Fruit fly (Drosophila melanogaster) whole organism, embryonic: ENCODE data around the gene Prx4.

Source experiments
- Aef1 ChIP-seq: fragments of 200-800 bp; sonication (Bioruptor generic); IDR thresholded peaks from 3 replicates; pipeline ENCODE4 v1.3.6; 2022; ENCODE audit warnings: missing biosample characterization, missing genetic modification characterization
- BEAF-32 ChIP-seq: fragments of 200-800 bp; sonication (Bioruptor generic); optimal IDR thresholded peaks from 3 replicates; lab custom pipeline; 2017; ENCODE audit warnings: missing biosample characterization, missing genetic modification characterization, mild to moderate bottlenecking, moderate library complexity, missing genetic modification reagents
- CG10147 ChIP-seq: fragments of 200-800 bp; sonication (Bioruptor generic); optimal IDR thresholded peaks from 2 replicates; lab custom pipeline; 2019; ENCODE audit warnings: missing biosample characterization, mild to moderate bottlenecking, missing genetic modification characterization, moderate library complexity
- CG1024 ChIP-seq: fragments of 200-800 bp; sonication (Bioruptor generic); IDR thresholded peaks from 2 replicates; pipeline ENCODE4 v1.3.6; 2022; ENCODE audit warnings: missing biosample characterization, missing genetic modification characterization
- CG10267 ChIP-seq: fragments of 200-800 bp; sonication (Bioruptor generic); optimal IDR thresholded peaks from 2 replicates; lab custom pipeline; 2018; ENCODE audit warnings: missing biosample characterization, mild to moderate bottlenecking, missing genetic modification characterization, moderate library complexity
- CG10959 ChIP-seq: fragments of 200-800 bp; sonication (Bioruptor generic); IDR thresholded peaks from 2 replicates; pipeline ENCODE4 v1.3.6; 2022; ENCODE audit warnings: missing biosample characterization, missing genetic modification characterization
- CG10979 ChIP-seq: fragments of 200-800 bp; sonication (Bioruptor generic); optimal IDR thresholded peaks from 2 replicates; lab custom pipeline; 2018; ENCODE audit warnings: missing biosample characterization, mild to moderate bottlenecking, missing genetic modification characterization, moderate library complexity
- CG11398 ChIP-seq: fragments of 200-800 bp; sonication (Bioruptor generic); optimal IDR thresholded peaks from 2 replicates; lab custom pipeline; 2016; ENCODE audit warnings: missing biosample characterization, missing genetic modification characterization
- CG11456 ChIP-seq: fragments of 200-800 bp; sonication (Bioruptor generic); IDR thresholded peaks from 3 replicates; pipeline ENCODE4 v1.3.6; 2022; ENCODE audit warnings: missing biosample characterization, missing genetic modification characterization
- CG11504 ChIP-seq: fragments of 200-800 bp; sonication (Bioruptor generic); optimal IDR thresholded peaks from 3 replicates; lab custom pipeline; 2019; ENCODE audit warnings: missing biosample characterization, mild to moderate bottlenecking, missing genetic modification characterization, moderate library complexity
- CG11723 ChIP-seq: fragments of 200-800 bp; sonication (Bioruptor generic); optimal IDR thresholded peaks from 2 replicates; lab custom pipeline; 2017; ENCODE audit warnings: missing biosample characterization, mild to moderate bottlenecking, missing genetic modification characterization
- CG12071 ChIP-seq: fragments of 200-800 bp; sonication (Bioruptor generic); optimal IDR thresholded peaks from 3 replicates; lab custom pipeline; 2018; ENCODE audit warnings: missing biosample characterization, mild to moderate bottlenecking, missing genetic modification characterization
- CG12155 ChIP-seq: fragments of 200-800 bp; sonication (Bioruptor generic); optimal IDR thresholded peaks from 3 replicates; lab custom pipeline; 2016; ENCODE audit warnings: missing biosample characterization, missing genetic modification characterization
- CG15696 ChIP-seq: fragments of 200-800 bp; sonication (Bioruptor generic); optimal IDR thresholded peaks from 2 replicates; lab custom pipeline; 2019; ENCODE audit warnings: missing biosample characterization, mild to moderate bottlenecking, missing genetic modification characterization, moderate library complexity
- CG17802 ChIP-seq: fragments of 200-800 bp; sonication (Bioruptor generic); optimal IDR thresholded peaks from 2 replicates; lab custom pipeline; 2018; ENCODE audit warnings: missing biosample characterization, mild to moderate bottlenecking, missing genetic modification characterization, moderate library complexity
- CG18476 ChIP-seq: fragments of 200-800 bp; sonication (Bioruptor generic); optimal IDR thresholded peaks from 2 replicates; lab custom pipeline; 2016; ENCODE audit warnings: missing biosample characterization, mild to moderate bottlenecking, missing genetic modification characterization
- CG2199 ChIP-seq: fragments of 200-800 bp; sonication (Bioruptor generic); IDR thresholded peaks from 3 replicates; pipeline ENCODE4 v1.3.6; 2022; ENCODE audit warnings: missing biosample characterization, missing genetic modification characterization
- CG2202 ChIP-seq: fragments of 200-800 bp; sonication (Bioruptor generic); optimal IDR thresholded peaks from 2 replicates; lab custom pipeline; 2018; ENCODE audit warnings: missing biosample characterization, mild to moderate bottlenecking, missing genetic modification characterization
- CG2678 ChIP-seq: fragments of 200-800 bp; sonication (Bioruptor generic); optimal IDR thresholded peaks from 3 replicates; lab custom pipeline; 2019; ENCODE audit warnings: missing biosample characterization, mild to moderate bottlenecking, missing genetic modification characterization, moderate library complexity
- CG3847 ChIP-seq: fragments of 200-800 bp; sonication (Bioruptor generic); IDR thresholded peaks from 2 replicates; pipeline ENCODE4 v1.3.6; 2022; ENCODE audit warnings: missing biosample characterization, missing genetic modification characterization
- CG4707 ChIP-seq: fragments of 200-800 bp; sonication (Bioruptor generic); optimal IDR thresholded peaks from 2 replicates; lab custom pipeline; 2018; ENCODE audit warnings: missing biosample characterization, mild to moderate bottlenecking, missing genetic modification characterization, moderate library complexity
- CG4730 ChIP-seq: fragments of 200-800 bp; sonication (Bioruptor generic); IDR thresholded peaks from 2 replicates; pipeline ENCODE4 v1.3.6; 2022; ENCODE audit warnings: missing biosample characterization, missing genetic modification characterization
- CG6654 ChIP-seq: fragments of 200-800 bp; sonication (Bioruptor generic); optimal IDR thresholded peaks from 2 replicates; lab custom pipeline; 2017; ENCODE audit warnings: missing biosample characterization, mild to moderate bottlenecking, missing genetic modification characterization
- CG7372 ChIP-seq: fragments of 200-800 bp; sonication (Bioruptor generic); IDR thresholded peaks from 2 replicates; pipeline ENCODE4 v1.3.6; 2022; ENCODE audit warnings: missing biosample characterization, missing genetic modification characterization
- CG7987 ChIP-seq: fragments of 200-800 bp; sonication (Bioruptor generic); optimal IDR thresholded peaks from 2 replicates; lab custom pipeline; 2018; ENCODE audit warnings: missing biosample characterization, mild to moderate bottlenecking, missing genetic modification characterization, moderate library complexity
- CG8944 ChIP-seq: fragments of 200-800 bp; sonication (Bioruptor generic); optimal IDR thresholded peaks from 3 replicates; lab custom pipeline; 2016; ENCODE audit warnings: missing biosample characterization, missing genetic modification characterization
- CHES-1-like ChIP-seq: fragments of 200-800 bp; sonication (Bioruptor generic); optimal IDR thresholded peaks from 2 replicates; lab custom pipeline; 2016; ENCODE audit warnings: missing biosample characterization, missing genetic modification characterization
- Dfd ChIP-seq, 2 experiments: fragments of >200 bp; optimal IDR thresholded peaks; 2 replicates each; lab custom pipeline; 2017; ENCODE audit warnings: missing biosample characterization in 2 of 2, missing genetic modification characterization in 2 of 2
- Pdp1 ChIP-seq, 2 experiments: fragments of 200-800 bp; sonication (Bioruptor generic); optimal IDR thresholded peaks; 3 replicates each; lab custom pipeline; 2016; ENCODE audit warnings: missing biosample characterization in 2 of 2, missing genetic modification characterization in 2 of 2, mild to moderate bottlenecking in 1 of 2, moderate library complexity in 1 of 2
- Rx ChIP-seq: fragments of 200-800 bp; sonication (Bioruptor generic); IDR thresholded peaks from 2 replicates; pipeline ENCODE4 v1.3.6; 2022; ENCODE audit warnings: missing biosample characterization, missing genetic modification characterization
- amos ChIP-seq: fragments of 200-800 bp; sonication (Bioruptor generic); IDR thresholded peaks from 2 replicates; pipeline ENCODE4 v1.3.6; 2022; ENCODE audit warnings: missing biosample characterization, missing genetic modification characterization; ENCODE audit not compliant: partially characterized antibody
- chif ChIP-seq, 2 experiments: fragments of 200-800 bp; sonication (Bioruptor generic); optimal IDR thresholded peaks; 3 replicates each; lab custom pipeline; 2016; ENCODE audit warnings: missing biosample characterization in 2 of 2, missing genetic modification characterization in 2 of 2
- chm ChIP-seq: fragments of 200-800 bp; sonication (Bioruptor generic); IDR thresholded peaks from 2 replicates; pipeline ENCODE4 v1.3.6; 2022; ENCODE audit warnings: missing biosample characterization, missing genetic modification characterization
- cwo ChIP-seq: fragments of 200-800 bp; sonication (Bioruptor generic); optimal IDR thresholded peaks from 3 replicates; lab custom pipeline; 2017; ENCODE audit warnings: missing biosample characterization, missing genetic modification characterization, mild to moderate bottlenecking, moderate library complexity, missing genetic modification reagents
- emc ChIP-seq: fragments of 200-800 bp; sonication (Bioruptor generic); optimal IDR thresholded peaks from 2 replicates; lab custom pipeline; 2016; ENCODE audit warnings: missing biosample characterization, missing genetic modification characterization
- fd64A ChIP-seq: fragments of 200-800 bp; sonication (Bioruptor generic); optimal IDR thresholded peaks from 3 replicates; lab custom pipeline; 2018; ENCODE audit warnings: missing biosample characterization, mild to moderate bottlenecking, missing genetic modification characterization
- hb ChIP-seq: fragments of 200-800 bp; sonication (Bioruptor generic); IDR thresholded peaks from 3 replicates; pipeline ENCODE4 v1.3.6; 2022; ENCODE audit warnings: missing biosample characterization, missing genetic modification characterization; ENCODE audit not compliant: partially characterized antibody
- hth ChIP-seq: fragments of >200 bp; optimal IDR thresholded peaks from 2 replicates; lab custom pipeline; 2017; ENCODE audit warnings: inconsistent platforms
- lmd ChIP-seq: fragments of 200-800 bp; sonication (Bioruptor generic); IDR thresholded peaks from 2 replicates; pipeline ENCODE4 v1.3.6; 2022; ENCODE audit warnings: missing biosample characterization, missing genetic modification characterization
- mirr ChIP-seq: fragments of 200-800 bp; sonication (Bioruptor generic); optimal IDR thresholded peaks from 3 replicates; lab custom pipeline; 2018; ENCODE audit warnings: missing biosample characterization, mild to moderate bottlenecking, missing genetic modification characterization
- nmo ChIP-seq: fragments of 200-800 bp; sonication (Bioruptor generic); optimal IDR thresholded peaks from 2 replicates; lab custom pipeline; 2018; ENCODE audit warnings: missing biosample characterization, mild to moderate bottlenecking, missing genetic modification characterization, moderate library complexity
- nom ChIP-seq: fragments of 200-800 bp; sonication (Bioruptor generic); optimal IDR thresholded peaks from 2 replicates; lab custom pipeline; 2017; ENCODE audit warnings: missing biosample characterization, missing genetic modification characterization, mild to moderate bottlenecking, moderate library complexity, missing genetic modification reagents
- pfk ChIP-seq: fragments of 200-800 bp; sonication (Bioruptor generic); optimal IDR thresholded peaks from 2 replicates; lab custom pipeline; 2018; ENCODE audit warnings: missing biosample characterization, mild to moderate bottlenecking, missing genetic modification characterization, moderate library complexity
- sens ChIP-seq: fragments of 200-800 bp; sonication (Bioruptor generic); peaks from one replicate; lab custom pipeline; 2016; ENCODE audit warnings: missing biosample characterization, missing genetic modification characterization
- sens-2 ChIP-seq: fragments of 200-800 bp; sonication (Bioruptor generic); IDR thresholded peaks from 2 replicates; pipeline ENCODE4 v1.3.6; 2022; ENCODE audit warnings: missing biosample characterization, missing genetic modification characterization
- sug ChIP-seq: fragments of 200-800 bp; optimal IDR thresholded peaks from 2 replicates; lab custom pipeline; 2019; ENCODE audit warnings: missing biosample characterization, mild to moderate bottlenecking, missing genetic modification characterization, moderate library complexity
- tio ChIP-seq: fragments of 200-800 bp; sonication (Bioruptor generic); optimal IDR thresholded peaks from 2 replicates; lab custom pipeline; 2017; ENCODE audit warnings: missing biosample characterization, missing genetic modification characterization, inconsistent platforms
- toy ChIP-seq: fragments of 200-800 bp; sonication (Bioruptor generic); IDR thresholded peaks from 2 replicates; pipeline ENCODE4 v1.3.6; 2022; ENCODE audit warnings: missing biosample characterization, missing genetic modification characterization
- zf30C ChIP-seq: fragments of 200-800 bp; sonication (Bioruptor generic); optimal IDR thresholded peaks from 3 replicates; lab custom pipeline; 2018; ENCODE audit warnings: missing biosample characterization, mild to moderate bottlenecking, missing genetic modification characterization

The Prx4 gene

dm6 chr3L:3052110-3052871, 10.1 kb downstream of the Prx4 start, which contains the start of gene CG1271 (continued):
- TF ChIP-seq chif (GFP tag; optimal IDR thresholded peaks at IDR 0.05; lab: Kevin White, UChicago) (peak; percentile 37 to 45), nmo (GFP tag; lab: Kevin White, UChicago) (peak; percentile 74), CG11723 (no peak), CG8944 (GFP tag; lab: Kevin White, UChicago) (peak; percentile 64), sens-2 (0 out of 2 replicates have a peak, but pooled peaks have one; percentile 25), CG12071 (GFP tag; lab: Kevin White, UChicago) (peak; percentile 11), cwo (GFP tag; lab: Kevin White, UChicago) (peak; percentile 84), CG11398 (no peak), CG10147 (GFP tag; lab: Kevin White, UChicago) (peak; percentile 72), Rx (GFP tag; lab: Robert Waterston, UW) (peak; percentile 25; the same call in 1 of the 2 replicates), CG1024 (GFP tag; lab: Robert Waterston, UW) (no peak), mirr (peak; percentile 74), CG4707 (no peak), fd64A (no peak), zf30C (no peak), CG12155 (GFP tag; lab: Kevin White, UChicago) (peak; percentile 52), Dfd (GFP tag; optimal IDR thresholded peaks at IDR 0.05; lab: Kevin White, UChicago) (no peak), toy (no peak), CG7372 (GFP tag; lab: Robert Waterston, UW) (no peak), CG15696 (tag; lab: Kevin White, UChicago) (peak; percentile 40), CG4730 (peak; percentile 50; the same call in 1 of the 2 replicates), CG3847 (GFP tag; lab: Robert Waterston, UW) (peak; percentile 80), CG10267 (tag; lab: Kevin White, UChicago) (peak; percentile 97), CG17802 (tag; lab: Kevin White, UChicago) (peak; percentile 5), hth (lab: Kevin White, UChicago) (no peak), CG2678 (tag; lab: Kevin White, UChicago) (peak; percentile 81), CG10959 (GFP tag; lab: Robert Waterston, UW) (no peak), CG2199 (GFP tag; lab: Robert Waterston, UW) (no peak), CG11456 (GFP tag; lab: Robert Waterston, UW) (peak; percentile 56; the same call in 1 of the 3 replicates), hb (no peak), CG11504 (no peak), amos (peak; percentile 16; the same call in 1 of the 2 replicates), Aef1 (GFP tag; lab: Robert Waterston, UW) (peak; percentile 78), CG18476 (GFP tag; lab: Kevin White, UChicago) (peak; percentile 52), Pdp1 (GFP tag; optimal IDR thresholded peaks at IDR 0.05; lab: Kevin White, UChicago) (peak; percentile 61 to 68), emc (GFP tag; lab: Kevin White, UChicago) (peak; percentile 41), sug (tag; lab: Kevin White, UChicago) (peak; percentile 93), lmd (GFP tag; lab: Robert Waterston, UW) (peak; percentile 68), tio (GFP tag; lab: Kevin White, UChicago) (no peak), CG10979 (tag; lab: Kevin White, UChicago) (peak; percentile 47), CHES-1-like (GFP tag; lab: Kevin White, UChicago) (peak; percentile 71), BEAF-32 (GFP tag; lab: Kevin White, UChicago) (peak; percentile 65), CG7987 (GFP tag; lab: Kevin White, UChicago) (peak; percentile 17), CG6654 (GFP tag; lab: Kevin White, UChicago) (no peak), chm (GFP tag; lab: Robert Waterston, UW) (no peak), nom (GFP tag; lab: Kevin White, UChicago) (peak; percentile 52), pfk (no peak), sens (GFP tag; lab: Kevin White, UChicago) (peak; percentile 85), CG2202 (no peak)
